Worm (Caenorhabditis elegans) whole organism, early embryonic: ENCODE results near the gene col-38.

Source experiments
- F13C5.2 ChIP-seq: sonication (generic microtip); optimal IDR thresholded peaks from 2 replicates; lab custom pipeline; 2017; ENCODE audit warnings: mild to moderate bottlenecking, missing genetic modification characterization, inconsistent platforms, missing compliant biosample characterization
- aly-1 ChIP-seq: sonication (generic microtip); optimal IDR thresholded peaks from 2 replicates; lab custom pipeline; 2016; ENCODE audit warnings: missing genetic modification characterization, missing compliant biosample characterization
- ama-1 ChIP-seq: fragments of 150-350 bp; optimal IDR thresholded peaks from 2 replicates; lab custom pipeline; 2014
- ets-7 ChIP-seq: sonication (generic microtip); optimal IDR thresholded peaks from 2 replicates; lab custom pipeline; 2016; ENCODE audit warnings: missing genotype, missing genetic modification characterization, missing compliant biosample characterization
- pes-1 ChIP-seq: fragments of 200-800 bp; sonication (Bioruptor generic); IDR thresholded peaks from 2 replicates; pipeline ENCODE4 v1.3.6; 2022; ENCODE audit warnings: missing genetic modification reagents, missing genetic modification characterization, missing compliant biosample characterization
- tra-4 ChIP-seq: sonication (generic microtip); optimal IDR thresholded peaks from 2 replicates; lab custom pipeline; 2017; ENCODE audit warnings: missing genetic modification characterization, missing compliant biosample characterization

ce11 chrII:8570977-8571376 lies 2.1 kb upstream of the col-38 start, which contains the start of gene bcs-1:
- TF ChIP-seq ama-1 (lab: Kevin White, UChicago) (no peak), ets-7 (tag; lab: Kevin White, UChicago) (no peak), tra-4 (tag; lab: Kevin White, UChicago) (no peak), aly-1 (tag; lab: Kevin White, UChicago) (no peak), F13C5.2 (no peak), pes-1 (GFP tag; lab: Robert Waterston, UW) (no peak)
